Fruit fly (Drosophila melanogaster) whole organism, embryonic: Measurements from ENCODE around the gene CG31041.

Experiments
- CG11456 ChIP-seq: fragments of 200-800 bp; sonication (Bioruptor generic); IDR thresholded peaks from 3 replicates; pipeline ENCODE4 v1.3.6; 2022; ENCODE audit warnings: missing biosample characterization, missing genetic modification characterization
- CG12391 ChIP-seq: fragments of 200-800 bp; sonication (Bioruptor generic); optimal IDR thresholded peaks from 3 replicates; lab custom pipeline; 2018; ENCODE audit warnings: missing biosample characterization, mild to moderate bottlenecking, missing genetic modification characterization, moderate library complexity
- CG14860 ChIP-seq: fragments of 200-800 bp; sonication (Bioruptor generic); IDR thresholded peaks from 3 replicates; pipeline ENCODE4 v1.3.6; 2022; ENCODE audit warnings: missing biosample characterization, missing genetic modification characterization; ENCODE audit not compliant: partially characterized antibody
- CG15696 ChIP-seq: fragments of 200-800 bp; sonication (Bioruptor generic); optimal IDR thresholded peaks from 2 replicates; lab custom pipeline; 2019; ENCODE audit warnings: missing biosample characterization, mild to moderate bottlenecking, missing genetic modification characterization, moderate library complexity
- CG1602 ChIP-seq: fragments of 200-800 bp; sonication (Bioruptor generic); optimal IDR thresholded peaks from 3 replicates; lab custom pipeline; 2016; ENCODE audit warnings: missing biosample characterization, missing genetic modification characterization
- CG16813 ChIP-seq: fragments of 200-800 bp; sonication (Bioruptor generic); IDR thresholded peaks from 3 replicates; pipeline ENCODE4 v1.3.6; 2022; ENCODE audit warnings: missing biosample characterization, missing genetic modification characterization; ENCODE audit not compliant: partially characterized antibody
- CG17361 ChIP-seq: fragments of 200-800 bp; sonication (Bioruptor generic); IDR thresholded peaks from 3 replicates; pipeline ENCODE4 v1.3.6; 2022; ENCODE audit warnings: missing biosample characterization, missing genetic modification characterization
- CG18599 ChIP-seq: fragments of 200-800 bp; sonication (Bioruptor generic); optimal IDR thresholded peaks from 3 replicates; lab custom pipeline; 2017; ENCODE audit warnings: missing biosample characterization, missing genetic modification characterization, mild to moderate bottlenecking, moderate library complexity, missing genetic modification reagents
- CG2678 ChIP-seq: fragments of 200-800 bp; sonication (Bioruptor generic); optimal IDR thresholded peaks from 3 replicates; lab custom pipeline; 2019; ENCODE audit warnings: missing biosample characterization, mild to moderate bottlenecking, missing genetic modification characterization, moderate library complexity
- CG30431 ChIP-seq: fragments of 200-800 bp; sonication (Bioruptor generic); optimal IDR thresholded peaks from 2 replicates; lab custom pipeline; 2017; ENCODE audit warnings: missing biosample characterization, missing genetic modification characterization
- CG31441 ChIP-seq: fragments of 200-800 bp; sonication (Bioruptor generic); IDR thresholded peaks from 2 replicates; pipeline ENCODE4 v1.3.6; 2022; ENCODE audit warnings: missing biosample characterization, missing genetic modification characterization
- CG6654 ChIP-seq: fragments of 200-800 bp; sonication (Bioruptor generic); optimal IDR thresholded peaks from 2 replicates; lab custom pipeline; 2017; ENCODE audit warnings: missing biosample characterization, mild to moderate bottlenecking, missing genetic modification characterization
- CG6813 ChIP-seq: fragments of 200-800 bp; sonication (Bioruptor generic); optimal IDR thresholded peaks from 2 replicates; lab custom pipeline; 2017; ENCODE audit warnings: missing biosample characterization, missing genetic modification characterization, mild to moderate bottlenecking, moderate library complexity, missing genetic modification reagents
- CG6854 ChIP-seq: fragments of 200-800 bp; sonication (Bioruptor generic); optimal IDR thresholded peaks from 3 replicates; lab custom pipeline; 2017; ENCODE audit warnings: missing biosample characterization, mild to moderate bottlenecking, missing genetic modification characterization
- CG7839 ChIP-seq: fragments of 200-800 bp; sonication (Bioruptor generic); optimal IDR thresholded peaks from 3 replicates; lab custom pipeline; 2018; ENCODE audit warnings: missing biosample characterization, mild to moderate bottlenecking, missing genetic modification characterization, moderate library complexity
- CG8281 ChIP-seq: fragments of 200-800 bp; sonication (Bioruptor generic); optimal IDR thresholded peaks from 2 replicates; lab custom pipeline; 2018; ENCODE audit warnings: missing biosample characterization, mild to moderate bottlenecking, missing genetic modification characterization, moderate library complexity
- CG8359 ChIP-seq: fragments of 200-800 bp; sonication (Bioruptor generic); optimal IDR thresholded peaks from 2 replicates; lab custom pipeline; 2017; ENCODE audit warnings: missing biosample characterization, mild to moderate bottlenecking, missing genetic modification characterization, borderline replicate concordance
- CHES-1-like ChIP-seq: fragments of 200-800 bp; sonication (Bioruptor generic); optimal IDR thresholded peaks from 2 replicates; lab custom pipeline; 2016; ENCODE audit warnings: missing biosample characterization, missing genetic modification characterization
- Camta ChIP-seq: fragments of 200-800 bp; sonication (Bioruptor generic); optimal IDR thresholded peaks from 2 replicates; lab custom pipeline; 2016; ENCODE audit warnings: missing biosample characterization, missing genetic modification characterization
- Deaf1 ChIP-seq: fragments of 200-800 bp; optimal IDR thresholded peaks from 3 replicates; lab custom pipeline; 2019; ENCODE audit warnings: missing biosample characterization, mild to moderate bottlenecking, missing genetic modification characterization, moderate library complexity
- Dp ChIP-seq: fragments of 200-800 bp; sonication (Bioruptor generic); optimal IDR thresholded peaks from 2 replicates; lab custom pipeline; 2018; ENCODE audit warnings: missing biosample characterization, mild to moderate bottlenecking, missing genetic modification characterization, moderate library complexity
- Dref ChIP-seq: fragments of 200-800 bp; sonication (Bioruptor generic); IDR thresholded peaks from 2 replicates; pipeline ENCODE4 v1.3.6; 2022; ENCODE audit warnings: missing biosample characterization, missing genetic modification characterization
- ERR ChIP-seq: fragments of 200-800 bp; sonication (Bioruptor generic); optimal IDR thresholded peaks from 2 replicates; lab custom pipeline; 2016; ENCODE audit warnings: missing biosample characterization, missing genetic modification characterization
- Elba2 ChIP-seq: fragments of 200-800 bp; sonication (Bioruptor generic); optimal IDR thresholded peaks from 3 replicates; lab custom pipeline; 2016; ENCODE audit warnings: missing biosample characterization, missing genetic modification characterization
- Hr3 ChIP-seq: fragments of 200-800 bp; sonication (Bioruptor generic); optimal IDR thresholded peaks from 3 replicates; lab custom pipeline; 2016; ENCODE audit warnings: missing biosample characterization, missing genetic modification characterization
- Med ChIP-seq: fragments of 200-800 bp; sonication (Bioruptor generic); peaks from one replicate; lab custom pipeline; 2016; ENCODE audit warnings: missing biosample characterization, missing genetic modification characterization, mild to moderate bottlenecking, inconsistent platforms, moderate library complexity
- NC2α ChIP-seq: fragments of 200-800 bp; sonication (Bioruptor generic); optimal IDR thresholded peaks from 2 replicates; lab custom pipeline; 2016; ENCODE audit warnings: missing biosample characterization, missing genetic modification characterization
- Nf-YB ChIP-seq: fragments of 200-800 bp; sonication (Bioruptor generic); optimal IDR thresholded peaks from 3 replicates; lab custom pipeline; 2019; ENCODE audit warnings: missing biosample characterization, mild to moderate bottlenecking, missing genetic modification characterization, moderate library complexity
- Six4 ChIP-seq: fragments of 200-800 bp; sonication (Bioruptor generic); optimal IDR thresholded peaks from 2 replicates; lab custom pipeline; 2016; ENCODE audit warnings: missing biosample characterization, missing genetic modification characterization
- Xrp1 ChIP-seq: fragments of 200-800 bp; sonication (Bioruptor generic); IDR thresholded peaks from 2 replicates; pipeline ENCODE4 v1.3.6; 2022; ENCODE audit warnings: missing biosample characterization, missing genetic modification characterization
- YL-1 ChIP-seq: fragments of 200-800 bp; sonication (Bioruptor generic); optimal IDR thresholded peaks from 3 replicates; lab custom pipeline; 2017; ENCODE audit warnings: missing biosample characterization, mild to moderate bottlenecking, missing genetic modification characterization
- ara ChIP-seq: fragments of 200-800 bp; sonication (Bioruptor generic); IDR thresholded peaks from 2 replicates; pipeline ENCODE4 v1.3.6; 2022; ENCODE audit warnings: missing biosample characterization, missing genetic modification characterization
- chm ChIP-seq: fragments of 200-800 bp; sonication (Bioruptor generic); IDR thresholded peaks from 2 replicates; pipeline ENCODE4 v1.3.6; 2022; ENCODE audit warnings: missing biosample characterization, missing genetic modification characterization
- chn ChIP-seq: fragments of 200-800 bp; sonication (Bioruptor generic); optimal IDR thresholded peaks from 2 replicates; lab custom pipeline; 2016; ENCODE audit warnings: missing biosample characterization, missing genetic modification characterization
- dpn ChIP-seq, 2 experiments: fragments of 200-800 bp; sonication (Bioruptor generic); optimal IDR thresholded peaks; 3 replicates each; lab custom pipeline; 2016; ENCODE audit warnings: missing biosample characterization in 2 of 2, missing genetic modification characterization in 2 of 2
- ftz-f1 ChIP-seq: fragments of 200-800 bp; sonication (Bioruptor generic); optimal IDR thresholded peaks from 2 replicates; lab custom pipeline; 2016; ENCODE audit warnings: missing biosample characterization, missing genetic modification characterization
- fu2 ChIP-seq: fragments of 200-800 bp; sonication (Bioruptor generic); optimal IDR thresholded peaks from 2 replicates; lab custom pipeline; 2016; ENCODE audit warnings: missing biosample characterization, missing genetic modification characterization
- her ChIP-seq: fragments of 200-800 bp; sonication (Bioruptor generic); optimal IDR thresholded peaks from 2 replicates; lab custom pipeline; 2016; ENCODE audit warnings: missing biosample characterization, missing genetic modification characterization
- ind ChIP-seq: fragments of 200-800 bp; sonication (Bioruptor generic); optimal IDR thresholded peaks from 3 replicates; lab custom pipeline; 2016; ENCODE audit warnings: missing biosample characterization, missing genetic modification characterization
- nerfin-2 ChIP-seq: fragments of 200-800 bp; sonication (Bioruptor generic); IDR thresholded peaks from 2 replicates; pipeline ENCODE4 v1.3.6; 2022; ENCODE audit warnings: missing biosample characterization, missing genetic modification characterization; ENCODE audit not compliant: partially characterized antibody
- nom ChIP-seq: fragments of 200-800 bp; sonication (Bioruptor generic); optimal IDR thresholded peaks from 2 replicates; lab custom pipeline; 2017; ENCODE audit warnings: missing biosample characterization, missing genetic modification characterization, mild to moderate bottlenecking, moderate library complexity, missing genetic modification reagents
- pnt ChIP-seq: fragments of 200-800 bp; sonication (Bioruptor generic); optimal IDR thresholded peaks from 3 replicates; lab custom pipeline; 2016; ENCODE audit warnings: missing biosample characterization, missing genetic modification characterization
- pros ChIP-seq: fragments of 200-800 bp; sonication (Bioruptor generic); optimal IDR thresholded peaks from 3 replicates; lab custom pipeline; 2019; ENCODE audit warnings: missing biosample characterization, mild to moderate bottlenecking, missing genetic modification characterization, moderate library complexity
- stc ChIP-seq: fragments of 200-800 bp; sonication (Bioruptor generic); IDR thresholded peaks from 2 replicates; pipeline ENCODE4 v1.3.6; 2022; ENCODE audit warnings: missing biosample characterization, missing genetic modification characterization
- tin ChIP-seq: fragments of 200-800 bp; sonication (Bioruptor generic); optimal IDR thresholded peaks from 3 replicates; lab custom pipeline; 2016; ENCODE audit warnings: missing biosample characterization, missing genetic modification characterization
- unpg ChIP-seq: fragments of 200-800 bp; sonication (Bioruptor generic); optimal IDR thresholded peaks from 3 replicates; lab custom pipeline; 2018; ENCODE audit warnings: missing biosample characterization, mild to moderate bottlenecking, missing genetic modification characterization, moderate library complexity
- vnd ChIP-seq: fragments of 200-800 bp; sonication (Bioruptor generic); IDR thresholded peaks from 3 replicates; pipeline ENCODE4 v1.3.6; 2022; ENCODE audit warnings: missing biosample characterization, missing genetic modification characterization; ENCODE audit not compliant: partially characterized antibody
- yki ChIP-seq: fragments of >200 bp; optimal IDR thresholded peaks from 3 replicates; lab custom pipeline; 2018
- zen ChIP-seq: fragments of 200-800 bp; sonication (Bioruptor generic); optimal IDR thresholded peaks from 3 replicates; lab custom pipeline; 2018; ENCODE audit warnings: missing biosample characterization, mild to moderate bottlenecking, missing genetic modification characterization, moderate library complexity

The CG31041 gene

DNA sequence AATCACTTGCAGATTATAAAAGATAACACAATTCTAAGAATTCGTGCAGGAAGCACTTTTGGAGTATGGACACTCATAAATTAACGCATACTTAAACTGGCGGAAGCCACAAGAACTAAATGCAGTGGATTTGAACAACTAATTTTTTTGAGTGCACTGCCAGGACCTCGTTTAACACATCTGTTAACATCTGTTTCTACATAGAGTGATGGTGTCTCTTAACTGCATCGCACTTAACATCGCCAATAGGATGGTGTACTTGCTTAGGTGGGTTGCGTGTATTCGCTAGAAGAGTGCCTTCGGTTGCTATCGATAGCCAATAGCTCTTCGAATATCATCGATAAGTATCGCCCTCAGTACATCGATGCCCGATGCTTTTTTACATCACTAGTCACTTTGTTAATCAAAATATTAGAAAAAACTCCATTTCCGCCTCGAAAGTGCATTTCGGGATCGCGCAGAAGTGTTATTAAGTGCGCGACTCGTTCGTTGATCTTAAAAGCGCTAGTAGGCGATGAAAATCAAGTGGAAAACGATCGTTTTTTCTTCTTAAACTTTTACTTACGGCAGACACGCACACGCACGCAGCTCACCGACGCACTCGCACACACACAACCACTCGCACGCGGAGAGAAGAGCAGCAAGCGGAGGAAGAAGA, 904 bp upstream of the CG31041 start, which contains the start of gene alph (continued):
- TF ChIP-seq YL-1 (peak; percentile 77), CG8359 (GFP tag; lab: Kevin White, UChicago) (no peak), Nf-YB (GFP tag; lab: Kevin White, UChicago) (no peak), nerfin-2 (GFP tag; lab: Robert Waterston, UW) (peak; percentile 93), NC2α (GFP tag; lab: Kevin White, UChicago) (no peak), CG7839 (tag; lab: Kevin White, UChicago) (peak; percentile 27), CG12391 (tag; lab: Kevin White, UChicago) (peak; percentile 51), ara (GFP tag; lab: Robert Waterston, UW) (0 out of 2 replicates have a peak, but pooled peaks have one; percentile 15), Xrp1 (peak; percentile 65; the same call in 1 of the 2 replicates), ind (GFP tag; lab: Kevin White, UChicago) (peak; percentile 20), Hr3 (GFP tag; lab: Kevin White, UChicago) (peak; percentile 33), Elba2 (GFP tag; lab: Kevin White, UChicago) (peak; percentile 97), CG17361 (GFP tag; lab: Robert Waterston, UW) (no peak; the same call in 2 of the 3 replicates), pnt (GFP tag; lab: Kevin White, UChicago) (no peak), CG16813 (GFP tag; lab: Robert Waterston, UW) (peak; percentile 99), chm (GFP tag; lab: Robert Waterston, UW) (no peak), CG6854 (GFP tag; lab: Kevin White, UChicago) (peak; percentile 27), chn (GFP tag; lab: Kevin White, UChicago) (peak; percentile 30), CG31441 (GFP tag; lab: Robert Waterston, UW) (no peak), Med (peak; percentile 86), yki (lab: Kevin White, UChicago) (peak; percentile 33), ftz-f1 (GFP tag; lab: Kevin White, UChicago) (no peak), Dref (GFP tag; lab: Robert Waterston, UW) (peak; percentile 99), Six4 (no peak), CG15696 (tag; lab: Kevin White, UChicago) (no peak), unpg (GFP tag; lab: Kevin White, UChicago) (peak; percentile 45), CG6654 (GFP tag; lab: Kevin White, UChicago) (no peak), CG6813 (GFP tag; lab: Kevin White, UChicago) (peak; percentile 39), ERR (GFP tag; lab: Kevin White, UChicago) (peak; percentile 35), CG8281 (tag; lab: Kevin White, UChicago) (no peak), stc (0 out of 2 replicates have a peak, but pooled peaks have one; percentile 6), CG2678 (peak; percentile 33), zen (tag; lab: Kevin White, UChicago) (no peak), dpn (GFP tag; optimal IDR thresholded peaks at IDR 0.05; lab: Kevin White, UChicago) (peak; percentile 6 to 50), fu2 (GFP tag; lab: Kevin White, UChicago) (peak; percentile 14), CG1602 (GFP tag; lab: Kevin White, UChicago) (peak; percentile 8), Dp (GFP tag; lab: Kevin White, UChicago) (peak; percentile 34), tin (peak; percentile 51), nom (GFP tag; lab: Kevin White, UChicago) (no peak), her (GFP tag; lab: Kevin White, UChicago) (no peak), CG30431 (no peak), CG14860 (GFP tag; lab: Robert Waterston, UW) (peak; percentile 95), vnd (GFP tag; lab: Robert Waterston, UW) (peak; percentile 98), pros (GFP tag; lab: Kevin White, UChicago) (no peak), Camta (peak; percentile 48), CG11456 (0 out of 3 replicates have a peak, but pooled peaks have one; percentile 48), CG18599 (GFP tag; lab: Kevin White, UChicago) (peak; percentile 57), CHES-1-like (GFP tag; lab: Kevin White, UChicago) (peak; percentile 64), Deaf1 (tag; lab: Kevin White, UChicago) (no peak)
